Worm (Caenorhabditis elegans): Measurements from ENCODE around the gene F53G2.2.

The F53G2.2 gene

ce11 chrII:2481621-2482020 is at the start of gene F53G2.2:
Gene F53G2.2, plus strand, starts transcription at chrII:2481921.
- TF ChIP-seq sea-2 (GFP tag; IDR thresholded peaks at IDR 0.05): no peak
- no peak for TF ChIP-seq hlh-12 (tag; optimal IDR thresholded peaks at IDR 0.05)
- TF ChIP-seq athp-1 (tag; optimal IDR thresholded peaks at IDR 0.05): no peak
- TF ChIP-seq C06A6.2 (GFP tag; conservative IDR thresholded peaks at IDR 0.05): no peak
- no peak for TF ChIP-seq bed-2 (GFP tag; IDR thresholded peaks at IDR 0.05)
- TF ChIP-seq lsl-1 (GFP tag; optimal IDR thresholded peaks at IDR 0.05): no peak

ce11 chrII:2431972-2432371 is 49.7 kb upstream of the F53G2.2 start, which contains the start of gene ceh-86:
Gene ceh-86, minus strand, starts transcription at chrII:2432072.
- no peak for TF ChIP-seq mcd-1 (GFP tag; IDR thresholded peaks at IDR 0.05)
- no peak for TF ChIP-seq die-1 (tag; optimal IDR thresholded peaks at IDR 0.05)
- TF ChIP-seq hlh-12 (tag; optimal IDR thresholded peaks at IDR 0.05): no peak
- no peak for TF ChIP-seq dpl-1 (GFP tag; optimal IDR thresholded peaks at IDR 0.05)
- no peak for TF ChIP-seq unc-130 (GFP tag; optimal IDR thresholded peaks at IDR 0.05)
- TF ChIP-seq cebp-2 (GFP tag; IDR thresholded peaks at IDR 0.05): no peak
- TF ChIP-seq F22D6.2 (tag; optimal IDR thresholded peaks at IDR 0.05): no peak
- no peak for TF ChIP-seq lsl-1 (GFP tag; optimal IDR thresholded peaks at IDR 0.05)
- no peak for TF ChIP-seq nhr-27 (tag; optimal IDR thresholded peaks at IDR 0.05)
- TF ChIP-seq ztf-25 (GFP tag; IDR thresholded peaks at IDR 0.05): no peak
- no peak for TF ChIP-seq fkh-3 (tag; optimal IDR thresholded peaks at IDR 0.05)
- no peak for TF ChIP-seq let-607 (tag; optimal IDR thresholded peaks at IDR 0.05)
- no peak for TF ChIP-seq D2030.7 (GFP tag; IDR thresholded peaks at IDR 0.05)

ce11 chrII:2435566-2435965 is 46.2 kb upstream of the F53G2.2 start:
- no peak for TF ChIP-seq F37B4.10 (GFP tag; IDR thresholded peaks at IDR 0.05)
- TF ChIP-seq mcd-1 (GFP tag; IDR thresholded peaks at IDR 0.05): no peak
- no peak for TF ChIP-seq lsy-27 (tag; optimal IDR thresholded peaks at IDR 0.05; ENCODE audit: borderline replicate concordance, insufficient read depth)
- TF ChIP-seq ceh-40 (GFP tag; IDR thresholded peaks at IDR 0.05): no peak
- TF ChIP-seq F39B2.1 (GFP tag; IDR thresholded peaks at IDR 0.05): no peak
- TF ChIP-seq cebp-1 (GFP tag; IDR thresholded peaks at IDR 0.05): no peak
- no peak for TF ChIP-seq cebp-1 (tag; optimal IDR thresholded peaks at IDR 0.05)
- no peak for TF ChIP-seq B0261.1 (tag; optimal IDR thresholded peaks at IDR 0.05)
- no peak for TF ChIP-seq aptf-3 (GFP tag; IDR thresholded peaks at IDR 0.05)
- no peak for TF ChIP-seq F33H1.4 (GFP tag; IDR thresholded peaks at IDR 0.05)
- no peak for TF ChIP-seq F49E8.2 (tag; optimal IDR thresholded peaks at IDR 0.05; ENCODE audit: insufficient read depth)
- TF ChIP-seq attf-3 (GFP tag; conservative IDR thresholded peaks at IDR 0.05): no peak
- TF ChIP-seq ceh-91 (GFP tag; IDR thresholded peaks at IDR 0.05): no peak
- no peak for TF ChIP-seq nhr-179 (tag; optimal IDR thresholded peaks at IDR 0.05)
- TF ChIP-seq xnd-1 (tag; optimal IDR thresholded peaks at IDR 0.05): no peak
- no peak for TF ChIP-seq cebp-2 (GFP tag; IDR thresholded peaks at IDR 0.05)
- no peak for TF ChIP-seq zim-3 (tag; optimal IDR thresholded peaks at IDR 0.05)
- TF ChIP-seq ama-1 (optimal IDR thresholded peaks at IDR 0.05): no peak
- no peak for TF ChIP-seq ama-1 (GFP tag; optimal IDR thresholded peaks at IDR 0.05)
- TF ChIP-seq F52B5.7 (tag; optimal IDR thresholded peaks at IDR 0.05): no peak
- no peak for TF ChIP-seq K12H6.12 (tag; optimal IDR thresholded peaks at IDR 0.05)

ce11 chrII:2436757-2437156 is 45.0 kb upstream of the F53G2.2 start:
- TF ChIP-seq F10E7.11 (tag; optimal IDR thresholded peaks at IDR 0.05): no peak
- TF ChIP-seq hmg-1.2 (GFP tag; IDR thresholded peaks at IDR 0.05): peak; percentile 85
- no peak for TF ChIP-seq F22D6.2 (tag; optimal IDR thresholded peaks at IDR 0.05)
- TF ChIP-seq lag-1 (GFP tag; IDR thresholded peaks at IDR 0.05): no peak
- TF ChIP-seq ceh-58 (GFP tag; IDR thresholded peaks at IDR 0.05): no peak
- no peak for TF ChIP-seq nhr-80 (tag; optimal IDR thresholded peaks at IDR 0.05)
